Worm (Caenorhabditis elegans): ENCODE data around the gene rpl-11.1.

Gene rpl-11.1

DNA sequence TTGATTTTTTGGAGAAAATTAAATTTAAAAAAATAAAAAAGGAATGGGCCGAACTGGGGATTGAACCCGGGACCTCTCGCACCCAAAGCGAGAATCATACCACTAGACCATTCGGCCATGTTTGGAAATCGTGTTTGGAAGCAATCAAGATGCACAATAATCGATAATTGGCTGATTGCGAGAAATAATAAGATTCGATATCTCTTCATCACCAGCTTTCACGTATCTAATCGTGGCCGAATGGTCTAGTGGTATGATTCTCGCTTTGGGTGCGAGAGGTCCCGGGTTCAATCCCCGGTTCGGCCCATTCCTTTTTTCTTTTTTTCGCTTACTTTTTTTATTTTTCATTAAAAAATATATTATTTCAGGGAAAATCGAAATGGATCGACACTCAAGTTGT is 3.8 kb downstream of the rpl-11.1 start (continued):
- TF ChIP-seq tag-97 (GFP tag; IDR thresholded peaks at IDR 0.05), result no peak
- TF ChIP-seq Y75B8A.6 (GFP tag; IDR thresholded peaks at IDR 0.05), result no peak
- TF ChIP-seq ZK546.5 (tag; optimal IDR thresholded peaks at IDR 0.05), result no peak
- no peak for TF ChIP-seq hlh-11 (tag; optimal IDR thresholded peaks at IDR 0.05)
- no peak for TF ChIP-seq lin-29 (GFP tag; IDR thresholded peaks at IDR 0.05)
- TF ChIP-seq nhr-76 (tag; optimal IDR thresholded peaks at IDR 0.05), result no peak
- no peak for TF ChIP-seq skn-1 (tag; optimal IDR thresholded peaks at IDR 0.05)
- no peak for TF ChIP-seq R02D3.7 (tag; optimal IDR thresholded peaks at IDR 0.05)
- no peak for TF ChIP-seq nhr-25 (tag; optimal IDR thresholded peaks at IDR 0.05; ENCODE audit: borderline replicate concordance, insufficient read depth)
- no peak for TF ChIP-seq lin-39 (tag; optimal IDR thresholded peaks at IDR 0.05)
- TF ChIP-seq zfp-3 (GFP tag; conservative IDR thresholded peaks at IDR 0.05), result no peak; the same call in 1 of the 2 replicates
- peak; percentile 55 to 60; a peak in 1 of 4 replicates for TF ChIP-seq madf-5 (GFP tag; IDR thresholded peaks at IDR 0.05)
- peak; percentile 47; the same call in 1 of the 2 replicates for TF ChIP-seq tra-1 (GFP tag; IDR thresholded peaks at IDR 0.05)
- TF ChIP-seq hlh-30 (tag; optimal IDR thresholded peaks at IDR 0.05; ENCODE audit: insufficient read depth), result no peak
- TF ChIP-seq daf-12 (tag; optimal IDR thresholded peaks at IDR 0.05), result no peak
- peak; percentile 1 for TF ChIP-seq nhr-102 (tag; optimal IDR thresholded peaks at IDR 0.05)
- TF ChIP-seq lir-3 (tag; optimal IDR thresholded peaks at IDR 0.05), result no peak
- TF ChIP-seq saeg-2 (GFP tag; IDR thresholded peaks at IDR 0.05), result no peak
- TF ChIP-seq pha-4 (GFP tag; IDR thresholded peaks at IDR 0.05), result peak; percentile 75; the same call in 1 of the 2 replicates
- TF ChIP-seq pha-4 (tag; optimal IDR thresholded peaks at IDR 0.05), result no peak
- no peak for TF ChIP-seq sdz-12 (GFP tag; optimal IDR thresholded peaks at IDR 0.05)
- no peak for TF ChIP-seq nhr-41 (GFP tag; IDR thresholded peaks at IDR 0.05)
- no peak for TF ChIP-seq spr-3 (GFP tag; optimal IDR thresholded peaks at IDR 0.05)
- no peak for TF ChIP-seq set-16 (GFP tag; IDR thresholded peaks at IDR 0.05)
- no peak for TF ChIP-seq php-3 (GFP tag; IDR thresholded peaks at IDR 0.05)
- no peak for TF ChIP-seq ceh-20 (GFP tag; IDR thresholded peaks at IDR 0.05)
- TF ChIP-seq mdt-29 (GFP tag; IDR thresholded peaks at IDR 0.05), result no peak
- TF ChIP-seq lin-13 (GFP tag; optimal IDR thresholded peaks at IDR 0.05), result peak; percentile 31
- peak; percentile 75; the same call in 1 of the 2 replicates for TF ChIP-seq Y105C5A.15 (GFP tag; IDR thresholded peaks at IDR 0.05)
- TF ChIP-seq ama-1 (optimal IDR thresholded peaks at IDR 0.05), result no peak
- peak; percentile 39; the same call in 1 of the 2 replicates for TF ChIP-seq ceh-44 (GFP tag; IDR thresholded peaks at IDR 0.05)
- peak; percentile 21 for TF ChIP-seq mes-2 (tag; optimal IDR thresholded peaks at IDR 0.05; ENCODE audit: poor library complexity, severe bottlenecking)
- 0 out of 2 replicates have a peak, but pooled peaks have one; percentile 7 for TF ChIP-seq F44E2.7 (GFP tag; IDR thresholded peaks at IDR 0.05)
- peak; percentile 8; the same call in 1 of the 2 replicates for TF ChIP-seq dmd-6 (GFP tag; IDR thresholded peaks at IDR 0.05)
- TF ChIP-seq ceh-32 (tag; optimal IDR thresholded peaks at IDR 0.05; ENCODE audit: poor library complexity), result no peak
- TF ChIP-seq Y5F2A.4 (GFP tag; optimal IDR thresholded peaks at IDR 0.05), result no peak
- TF ChIP-seq D1046.2 (GFP tag; IDR thresholded peaks at IDR 0.05), result no peak
- TF ChIP-seq zag-1 (tag; optimal IDR thresholded peaks at IDR 0.05), result no peak
- TF ChIP-seq nhr-77 (tag; optimal IDR thresholded peaks at IDR 0.05), result no peak
- peak; percentile 8 for TF ChIP-seq dve-1 (tag; optimal IDR thresholded peaks at IDR 0.05; ENCODE audit: insufficient read depth)
- TF ChIP-seq T26A8.4 (GFP tag; IDR thresholded peaks at IDR 0.05), result peak; percentile 49
- TF ChIP-seq lin-15B (tag; optimal IDR thresholded peaks at IDR 0.05), result no peak
- no peak for TF ChIP-seq vab-7 (GFP tag; IDR thresholded peaks at IDR 0.05)
- TF ChIP-seq ctbp-1 (GFP tag; IDR thresholded peaks at IDR 0.05), result no peak
- no peak for TF ChIP-seq rbr-2 (tag; optimal IDR thresholded peaks at IDR 0.05)
- TF ChIP-seq T20F7.1 (GFP tag; optimal IDR thresholded peaks at IDR 0.05), result no peak
- TF ChIP-seq nhr-237 (tag; optimal IDR thresholded peaks at IDR 0.05), result no peak
- TF ChIP-seq daf-19 (GFP tag; conservative IDR thresholded peaks at IDR 0.05), result no peak
- peak; percentile 62 for TF ChIP-seq F49E8.2 (tag; optimal IDR thresholded peaks at IDR 0.05; ENCODE audit: borderline replicate concordance)
- TF ChIP-seq unc-39 (tag; optimal IDR thresholded peaks at IDR 0.05), result no peak
- TF ChIP-seq lin-1 (GFP tag; IDR thresholded peaks at IDR 0.05), result 0 out of 2 replicates have a peak, but pooled peaks have one; percentile 21
